Worm (Caenorhabditis elegans) whole organism, early embryonic: ENCODE results near the gene pqn-53.
"Not testable (repeated sequence)": the region's sequence is repeated elsewhere in the genome, so short reads cannot be mapped to it uniquely, and the experiment has no call there.

ENCODE experiments used
- F13C5.2 ChIP-seq: sonication (generic microtip); optimal IDR thresholded peaks from 2 replicates; lab custom pipeline; 2017; ENCODE audit warnings: mild to moderate bottlenecking, missing genetic modification characterization, inconsistent platforms, missing compliant biosample characterization
- ama-1 ChIP-seq: fragments of 150-350 bp; optimal IDR thresholded peaks from 2 replicates; lab custom pipeline; 2014
- pes-1 ChIP-seq: fragments of 200-800 bp; sonication (Bioruptor generic); IDR thresholded peaks from 2 replicates; pipeline ENCODE4 v1.3.6; 2022; ENCODE audit warnings: missing genetic modification reagents, missing genetic modification characterization, missing compliant biosample characterization

- TF ChIP-seq F13C5.2 (tag; lab: Kevin White, UChicago); pes-1 (GFP tag; lab: Robert Waterston, UW); ama-1 (lab: Kevin White, UChicago): not testable (repeated sequence)
Measured at ce11 chrV:12020026-12020425, 45.2 kb downstream of the pqn-53 start, which contains the start of gene F10C2.3.
